Worm (Caenorhabditis elegans) whole organism, young adult: ENCODE results near the gene dnj-24.

Experiments used
- B0261.1 ChIP-seq: sonication (generic microtip); optimal IDR thresholded peaks from 2 replicates; lab custom pipeline; 2016; ENCODE audit warnings: mild to moderate bottlenecking, missing genetic modification characterization, moderate library complexity, missing compliant biosample characterization
- C17E4.6 ChIP-seq: fragments of 200-800 bp; sonication (Bioruptor generic); IDR thresholded peaks from 2 replicates; pipeline ENCODE4 v1.3.6; 2022; ENCODE audit warnings: missing genetic modification reagents, missing genetic modification characterization, missing compliant biosample characterization
- F10E7.11 ChIP-seq: sonication (generic microtip); optimal IDR thresholded peaks from 2 replicates; lab custom pipeline; 2017; ENCODE audit warnings: mild to moderate bottlenecking, missing genetic modification characterization, moderate library complexity, missing compliant biosample characterization
- F22D6.2 ChIP-seq: sonication (generic microtip); optimal IDR thresholded peaks from 2 replicates; lab custom pipeline; 2016; ENCODE audit warnings: mild to moderate bottlenecking, missing genetic modification characterization, missing compliant biosample characterization
- F49E8.2 ChIP-seq: sonication (generic microtip); optimal IDR thresholded peaks from 3 replicates; lab custom pipeline; 2017; ENCODE audit warnings: missing genetic modification characterization, mild to moderate bottlenecking, missing compliant biosample characterization, antibody characterized with exemption, moderate library complexity; ENCODE audit not compliant: insufficient read depth
- F52B5.7 ChIP-seq: sonication (generic microtip); optimal IDR thresholded peaks from 2 replicates; lab custom pipeline; 2016; ENCODE audit warnings: mild to moderate bottlenecking, missing genetic modification characterization, missing compliant biosample characterization
- F55B11.4 ChIP-seq: sonication (generic microtip); optimal IDR thresholded peaks from 2 replicates; lab custom pipeline; 2016; ENCODE audit warnings: missing compliant biosample characterization, missing genetic modification characterization, borderline replicate concordance; ENCODE audit not compliant: insufficient read depth
- T26A5.8 ChIP-seq: sonication (generic microtip); optimal IDR thresholded peaks from 2 replicates; lab custom pipeline; 2016; ENCODE audit warnings: missing genetic modification characterization, missing compliant biosample characterization
- Y53F4B.3 ChIP-seq: fragments of 200-800 bp; sonication (Bioruptor generic); IDR thresholded peaks from 2 replicates; pipeline ENCODE4 v1.3.6; 2022; ENCODE audit warnings: missing genetic modification reagents, missing genetic modification characterization, missing compliant biosample characterization
- Y53G8AR.9 ChIP-seq: fragments of 200-800 bp; sonication (Bioruptor generic); conservative IDR thresholded peaks from 2 replicates; pipeline ENCODE4 v1.3.6; 2022; ENCODE audit warnings: missing genetic modification reagents, missing genetic modification characterization, missing compliant biosample characterization
- ama-1 ChIP-seq, 3 experiments: fragments of 150-350 bp in 1 of 3; sonication (generic microtip) in 2 of 3; optimal IDR thresholded peaks; 2 replicates each; lab custom pipeline; 2014 to 2018; ENCODE audit warnings: missing biosample characterization in 2 of 3, missing genetic modification characterization in 2 of 3, missing genetic modification reagents in 2 of 3
- attf-3 ChIP-seq: fragments of 200-800 bp; sonication (Bioruptor generic); conservative IDR thresholded peaks from 2 replicates; pipeline ENCODE4 v1.3.6; 2022; ENCODE audit warnings: missing genetic modification reagents, missing genetic modification characterization, missing compliant biosample characterization
- bed-1 ChIP-seq: fragments of 200-800 bp; sonication (Bioruptor generic); IDR thresholded peaks from 2 replicates; pipeline ENCODE4 v1.3.6; 2022; ENCODE audit warnings: missing genetic modification reagents, missing genetic modification characterization, missing compliant biosample characterization
- ceh-100 ChIP-seq: fragments of 200-800 bp; sonication (Bioruptor generic); IDR thresholded peaks from 2 replicates; pipeline ENCODE4 v1.3.6; 2022; ENCODE audit warnings: missing genetic modification reagents, missing genetic modification characterization, missing compliant biosample characterization
- ceh-79 ChIP-seq: sonication (generic microtip); optimal IDR thresholded peaks from 2 replicates; lab custom pipeline; 2017; ENCODE audit warnings: mild to moderate bottlenecking, missing genetic modification characterization, missing compliant biosample characterization
- dpff-1 ChIP-seq: sonication (generic microtip); optimal IDR thresholded peaks from 2 replicates; lab custom pipeline; 2017; ENCODE audit warnings: mild to moderate bottlenecking, missing genetic modification characterization, missing compliant biosample characterization
- egrh-3 ChIP-seq: fragments of 200-800 bp; sonication (Bioruptor generic); IDR thresholded peaks from 2 replicates; pipeline ENCODE4 v1.3.6; 2022; ENCODE audit warnings: missing genetic modification reagents, missing genetic modification characterization, missing compliant biosample characterization
- ets-4 ChIP-seq: fragments of 200-800 bp; sonication (Bioruptor generic); optimal IDR thresholded peaks from 2 replicates; lab custom pipeline; 2018; ENCODE audit warnings: mild to moderate bottlenecking, missing genetic modification characterization, missing compliant biosample characterization
- fkh-3 ChIP-seq: sonication (generic microtip); optimal IDR thresholded peaks from 2 replicates; lab custom pipeline; 2016; ENCODE audit warnings: mild to moderate bottlenecking, missing genetic modification characterization, missing compliant biosample characterization
- hmg-1.2 ChIP-seq: fragments of 200-800 bp; sonication (Bioruptor generic); IDR thresholded peaks from 2 replicates; pipeline ENCODE4 v1.3.6; 2022; ENCODE audit warnings: missing genetic modification reagents, missing genetic modification characterization, missing compliant biosample characterization
- hsf-1 ChIP-seq: fragments of 200-800 bp; sonication (Bioruptor generic); IDR thresholded peaks from 2 replicates; pipeline ENCODE4 v1.3.6; 2022; ENCODE audit warnings: missing genetic modification reagents, missing genetic modification characterization, missing compliant biosample characterization
- let-607 ChIP-seq, 2 experiments: fragments of 200-800 bp in 1 of 2; sonication (Bioruptor generic) in 1 of 2; sonication (generic microtip) in 1 of 2; optimal IDR thresholded peaks; 2 replicates each; lab custom pipeline; 2016 to 2018; ENCODE audit warnings: mild to moderate bottlenecking in 2 of 2, missing compliant biosample characterization in 2 of 2, missing genetic modification characterization in 2 of 2, moderate library complexity in 2 of 2, missing genotype in 1 of 2
- lin-26 ChIP-seq: fragments of 200-800 bp; sonication (Bioruptor generic); IDR thresholded peaks from 2 replicates; pipeline ENCODE4 v1.3.6; 2022; ENCODE audit warnings: missing genetic modification reagents, missing genetic modification characterization, missing compliant biosample characterization
- lin-35 ChIP-seq, 3 experiments: fragments of 150-350 bp in 2 of 3; sonication (generic microtip) in 1 of 3; optimal IDR thresholded peaks; 2 replicates each; lab custom pipeline; 2014 to 2018; ENCODE audit warnings: missing biosample characterization in 3 of 3, missing genetic modification characterization in 3 of 3, missing genetic modification reagents in 3 of 3
- madf-10 ChIP-seq: sonication (generic microtip); optimal IDR thresholded peaks from 2 replicates; lab custom pipeline; 2016; ENCODE audit warnings: mild to moderate bottlenecking, missing genetic modification characterization, missing compliant biosample characterization
- mel-28 ChIP-seq: sonication (generic microtip); optimal IDR thresholded peaks from 2 replicates; lab custom pipeline; 2016; ENCODE audit warnings: borderline replicate concordance, mild to moderate bottlenecking, missing genetic modification characterization, missing compliant biosample characterization
- mes-4 ChIP-seq: sonication (generic microtip); optimal IDR thresholded peaks from 2 replicates; lab custom pipeline; 2016; ENCODE audit warnings: missing genotype, missing genetic modification characterization, missing compliant biosample characterization
- nfyb-1 ChIP-seq: fragments of 200-800 bp; sonication (Bioruptor generic); IDR thresholded peaks from 2 replicates; pipeline ENCODE4 v1.3.6; 2022; ENCODE audit warnings: missing genetic modification reagents, missing genetic modification characterization, missing compliant biosample characterization
- nhr-27 ChIP-seq: fragments of 200-800 bp; sonication (Bioruptor generic); optimal IDR thresholded peaks from 2 replicates; lab custom pipeline; 2018; ENCODE audit warnings: mild to moderate bottlenecking, missing genetic modification characterization, moderate library complexity, missing compliant biosample characterization
- rec-8 ChIP-seq, 2 experiments: sonication (generic microtip); optimal IDR thresholded peaks; 2 replicates each; lab custom pipeline; 2016; ENCODE audit warnings: mild to moderate bottlenecking in 2 of 2, missing genetic modification characterization in 2 of 2, missing genetic modification reagents in 2 of 2, missing genotype in 2 of 2, missing biosample characterization in 1 of 2, missing compliant biosample characterization in 1 of 2, moderate library complexity in 1 of 2
- sdz-38 ChIP-seq: sonication (generic microtip); optimal IDR thresholded peaks from 2 replicates; lab custom pipeline; 2016; ENCODE audit warnings: missing genotype, missing genetic modification characterization, missing compliant biosample characterization
- sea-2 ChIP-seq: fragments of 200-800 bp; sonication (Bioruptor generic); IDR thresholded peaks from 2 replicates; pipeline ENCODE4 v1.3.6; 2022; ENCODE audit warnings: missing genetic modification characterization, missing compliant biosample characterization
- snpc-3.4 ChIP-seq: sonication (generic microtip); optimal IDR thresholded peaks from 2 replicates; lab custom pipeline; 2017; ENCODE audit warnings: missing genetic modification characterization, mild to moderate bottlenecking, missing compliant biosample characterization, antibody characterized with exemption, moderate library complexity, missing genotype, missing genetic modification reagents
- tbx-9 ChIP-seq: sonication (generic microtip); optimal IDR thresholded peaks from 2 replicates; lab custom pipeline; 2016; ENCODE audit warnings: borderline replicate concordance, missing genetic modification characterization, inconsistent platforms, missing compliant biosample characterization
- zfh-2 ChIP-seq: fragments of 200-800 bp; sonication (Bioruptor generic); conservative IDR thresholded peaks from 2 replicates; pipeline ENCODE4 v1.3.6; 2022; ENCODE audit warnings: missing genetic modification reagents, missing genetic modification characterization, missing compliant biosample characterization
- ztf-22 ChIP-seq: fragments of 200-800 bp; sonication (Bioruptor generic); optimal IDR thresholded peaks from 2 replicates; lab custom pipeline; 2018; ENCODE audit warnings: mild to moderate bottlenecking, missing genetic modification characterization, moderate library complexity, missing compliant biosample characterization
- ztf-26 ChIP-seq: sonication (generic microtip); optimal IDR thresholded peaks from 2 replicates; lab custom pipeline; 2017; ENCODE audit warnings: missing genetic modification characterization, missing compliant biosample characterization
- ztf-3 ChIP-seq: fragments of 200-800 bp; sonication (Bioruptor generic); optimal IDR thresholded peaks from 2 replicates; lab custom pipeline; 2018; ENCODE audit warnings: mild to moderate bottlenecking, missing genetic modification characterization, missing compliant biosample characterization
- ztf-6 ChIP-seq: fragments of 200-800 bp; sonication (Bioruptor generic); IDR thresholded peaks from 2 replicates; pipeline ENCODE4 v1.3.6; 2022; ENCODE audit warnings: missing genetic modification reagents, missing genetic modification characterization, missing compliant biosample characterization

dnj-24 gene

DNA sequence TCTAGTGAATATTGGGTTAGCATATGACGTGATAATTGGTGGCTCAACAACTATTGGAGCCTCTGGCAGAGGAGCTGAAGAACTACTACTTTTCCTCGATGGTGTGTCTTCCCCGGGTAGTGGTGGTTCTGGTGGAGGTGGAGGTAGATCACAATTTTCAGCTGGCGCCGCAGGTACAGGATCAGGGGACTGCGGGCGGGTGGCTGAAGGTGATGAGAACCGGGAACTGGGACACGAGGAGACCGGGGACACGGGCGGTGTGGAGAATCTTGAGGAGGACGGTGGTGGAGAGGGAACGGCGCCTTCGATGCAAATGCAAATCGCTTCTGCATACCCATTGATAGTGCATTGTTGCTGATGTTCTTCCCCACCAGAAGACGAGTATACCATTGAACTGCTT is 28.1 kb downstream of the dnj-24 start:
- no peak for TF ChIP-seq mes-4 (tag; lab: Kevin White, UChicago)
- no peak for TF ChIP-seq mel-28 (tag; lab: Kevin White, UChicago)
- TF ChIP-seq sea-2 (GFP tag; lab: Robert Waterston, UW): 0 out of 2 replicates have a peak, but pooled peaks have one; percentile 46
- TF ChIP-seq egrh-3 (GFP tag; lab: Robert Waterston, UW): peak; percentile 64
- TF ChIP-seq zfh-2 (GFP tag; lab: Robert Waterston, UW): peak; percentile 78
- TF ChIP-seq lin-35 (GFP tag; optimal IDR thresholded peaks at IDR 0.05; lab: Kevin White, UChicago): no peak

DNA sequence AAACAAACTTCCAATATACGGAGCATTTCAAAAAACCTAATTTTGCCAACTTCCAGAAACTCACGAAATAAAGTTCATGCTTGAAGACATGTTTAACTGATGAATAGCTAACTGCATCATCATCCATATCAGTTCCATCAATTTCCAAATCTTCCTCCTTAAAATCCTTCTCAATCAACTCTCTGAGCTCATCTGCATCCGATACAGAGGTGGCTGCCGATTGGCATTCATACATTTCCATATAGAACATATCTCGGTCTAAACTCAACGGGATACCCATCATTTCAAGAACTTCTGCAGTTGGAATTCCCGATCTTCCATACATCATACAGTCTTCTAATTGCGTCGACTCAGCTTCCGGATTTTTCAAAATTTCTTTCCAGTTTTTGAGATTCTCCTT is 34.5 kb downstream of the dnj-24 start:
- TF ChIP-seq ztf-6 (GFP tag; lab: Robert Waterston, UW) (no peak), C17E4.6 (GFP tag; lab: Robert Waterston, UW) (no peak), let-607 (tag; optimal IDR thresholded peaks at IDR 0.05; lab: Kevin White, UChicago) (no peak), bed-1 (GFP tag; lab: Robert Waterston, UW) (no peak), F10E7.11 (no peak), ets-4 (GFP tag; lab: Kevin White, UChicago) (no peak), T26A5.8 (tag; lab: Kevin White, UChicago) (no peak), madf-10 (tag; lab: Kevin White, UChicago) (no peak), hmg-1.2 (GFP tag; lab: Robert Waterston, UW) (no peak), attf-3 (GFP tag; lab: Robert Waterston, UW) (no peak), Y53F4B.3 (no peak), nhr-27 (tag; lab: Kevin White, UChicago) (no peak), ztf-22 (GFP tag; lab: Kevin White, UChicago) (no peak), F22D6.2 (tag; lab: Kevin White, UChicago) (no peak), hsf-1 (GFP tag; lab: Robert Waterston, UW) (no peak), F52B5.7 (tag; lab: Kevin White, UChicago) (no peak), ztf-3 (GFP tag; lab: Kevin White, UChicago) (no peak), F55B11.4 (tag; lab: Kevin White, UChicago) (no peak), fkh-3 (tag; lab: Kevin White, UChicago) (no peak)

- TF ChIP-seq Y53G8AR.9 (GFP tag; lab: Robert Waterston, UW) (no peak), ceh-100 (no peak), snpc-3.4 (tag; lab: Kevin White, UChicago) (no peak), ztf-26 (tag; lab: Kevin White, UChicago) (no peak), sdz-38 (tag; lab: Kevin White, UChicago) (no peak), dpff-1 (no peak), rec-8 (tag; optimal IDR thresholded peaks at IDR 0.05; lab: Kevin White, UChicago) (no peak), tbx-9 (no peak), F49E8.2 (tag; lab: Kevin White, UChicago) (no peak), ama-1 (optimal IDR thresholded peaks at IDR 0.05; lab: Kevin White, UChicago) (no peak), ama-1 (GFP tag; optimal IDR thresholded peaks at IDR 0.05; lab: Kevin White, UChicago) (no peak), ztf-22 (GFP tag; lab: Kevin White, UChicago) (no peak), ceh-79 (tag; lab: Kevin White, UChicago) (no peak), F55B11.4 (tag; lab: Kevin White, UChicago) (no peak), Y53F4B.3 (no peak), lin-26 (GFP tag; lab: Robert Waterston, UW) (no peak), hmg-1.2 (GFP tag; lab: Robert Waterston, UW) (no peak), nfyb-1 (GFP tag; lab: Robert Waterston, UW) (no peak), B0261.1 (no peak)
Observed at ce11 chrIII:5388113-5388512, 35.8 kb downstream of the dnj-24 start.
